Worm (Caenorhabditis elegans) whole organism, L3 larva: Measurements from ENCODE around the gene F36F12.2.

Experiments used
- R02D3.7 ChIP-seq: fragments of 150-350 bp; optimal IDR thresholded peaks from 2 replicates; lab custom pipeline; 2014; ENCODE audit warnings: missing biosample characterization, missing genetic modification characterization
- ama-1 ChIP-seq: fragments of 150-350 bp; optimal IDR thresholded peaks from 2 replicates; lab custom pipeline; 2018
- ceh-16 ChIP-seq: sonication (generic microtip); optimal IDR thresholded peaks from 2 replicates; lab custom pipeline; 2017; ENCODE audit warnings: missing biosample characterization, missing genetic modification characterization
- ceh-28 ChIP-seq: fragments of 150-350 bp; optimal IDR thresholded peaks from 2 replicates; lab custom pipeline; 2014; ENCODE audit warnings: missing biosample characterization, missing genetic modification reagents, missing genetic modification characterization
- ceh-82 ChIP-seq: fragments of 150-350 bp; optimal IDR thresholded peaks from 2 replicates; lab custom pipeline; 2014; ENCODE audit warnings: missing biosample characterization, missing genetic modification characterization
- daf-12 ChIP-seq: fragments of 150-350 bp; optimal IDR thresholded peaks from 2 replicates; lab custom pipeline; 2014; ENCODE audit warnings: missing biosample characterization, missing genetic modification reagents, missing genetic modification characterization
- egl-27 ChIP-seq: sonication (generic microtip); optimal IDR thresholded peaks from 4 replicates; lab custom pipeline; 2017; ENCODE audit warnings: missing biosample characterization, missing genetic modification reagents, missing genetic modification characterization
- egl-5 ChIP-seq: fragments of 150-350 bp; optimal IDR thresholded peaks from 2 replicates; lab custom pipeline; 2017; ENCODE audit warnings: missing biosample characterization, missing genetic modification reagents, missing genetic modification characterization, inconsistent platforms
- elt-1 ChIP-seq: fragments of 150-350 bp; optimal IDR thresholded peaks from 2 replicates; lab custom pipeline; 2014; ENCODE audit warnings: missing biosample characterization, missing genetic modification characterization
- elt-2 ChIP-seq: sonication (generic microtip); optimal IDR thresholded peaks from 2 replicates; lab custom pipeline; 2016; ENCODE audit warnings: missing genetic modification reagents, mild to moderate bottlenecking, missing genetic modification characterization, missing compliant biosample characterization
- eor-1 ChIP-seq, 2 experiments: fragments of 150-350 bp; optimal IDR thresholded peaks; 2 replicates each; lab custom pipeline; 2014 to 2018; ENCODE audit warnings: missing biosample characterization in 2 of 2, missing genetic modification characterization in 2 of 2
- fkh-10 ChIP-seq: sonication (generic microtip); optimal IDR thresholded peaks from 2 replicates; lab custom pipeline; 2017; ENCODE audit warnings: missing biosample characterization, missing genetic modification reagents, missing genetic modification characterization
- hmg-11 ChIP-seq: sonication (generic microtip); optimal IDR thresholded peaks from 2 replicates; lab custom pipeline; 2016; ENCODE audit warnings: missing genetic modification characterization, missing compliant biosample characterization
- jun-1 ChIP-seq: fragments of 150-350 bp; optimal IDR thresholded peaks from 2 replicates; lab custom pipeline; 2014; ENCODE audit warnings: missing biosample characterization, missing genetic modification reagents, missing genetic modification characterization
- lin-15B ChIP-seq: fragments of 150-350 bp; optimal IDR thresholded peaks from 2 replicates; lab custom pipeline; 2014; ENCODE audit warnings: missing biosample characterization, missing genetic modification characterization
- lin-39 ChIP-seq: fragments of 150-350 bp; optimal IDR thresholded peaks from 2 replicates; lab custom pipeline; 2018; ENCODE audit warnings: missing biosample characterization, missing genetic modification reagents, missing genetic modification characterization
- lsy-12 ChIP-seq: sonication (generic microtip); optimal IDR thresholded peaks from 2 replicates; lab custom pipeline; 2016; ENCODE audit warnings: mild to moderate bottlenecking, missing genetic modification characterization, missing compliant biosample characterization
- mdl-1 ChIP-seq: fragments of 150-350 bp; optimal IDR thresholded peaks from 2 replicates; lab custom pipeline; 2014; ENCODE audit warnings: missing biosample characterization, missing genetic modification characterization
- mml-1 ChIP-seq: fragments of 150-350 bp; sonication (generic microtip); optimal IDR thresholded peaks from 3 replicates; lab custom pipeline; 2014; ENCODE audit warnings: missing biosample characterization, missing genetic modification characterization
- nfya-1 ChIP-seq: sonication (generic microtip); optimal IDR thresholded peaks from 2 replicates; lab custom pipeline; 2017; ENCODE audit warnings: missing genetic modification characterization, mild to moderate bottlenecking, missing compliant biosample characterization, antibody characterized with exemption, moderate library complexity; ENCODE audit not compliant: insufficient read depth
- nhr-23 ChIP-seq: fragments of 150-350 bp; optimal IDR thresholded peaks from 2 replicates; lab custom pipeline; 2014; ENCODE audit warnings: missing biosample characterization, missing genetic modification reagents, missing genetic modification characterization
- nhr-237 ChIP-seq: fragments of 150-350 bp; optimal IDR thresholded peaks from 2 replicates; lab custom pipeline; 2014; ENCODE audit warnings: missing biosample characterization, missing genetic modification characterization
- nhr-25 ChIP-seq: sonication (generic microtip); optimal IDR thresholded peaks from 2 replicates; lab custom pipeline; 2017; ENCODE audit warnings: missing biosample characterization, missing genetic modification characterization
- nhr-43 ChIP-seq: sonication (generic microtip); optimal IDR thresholded peaks from 2 replicates; lab custom pipeline; 2016; ENCODE audit warnings: mild to moderate bottlenecking, missing genetic modification characterization, missing compliant biosample characterization; ENCODE audit not compliant: poor library complexity, severe bottlenecking
- nhr-67 ChIP-seq: fragments of 150-350 bp; optimal IDR thresholded peaks from 2 replicates; lab custom pipeline; 2014; ENCODE audit warnings: missing biosample characterization, missing genetic modification characterization
- nhr-76 ChIP-seq: fragments of 150-350 bp; sonication (generic microtip); optimal IDR thresholded peaks from 5 replicates; lab custom pipeline; 2014; ENCODE audit warnings: missing biosample characterization, missing genetic modification characterization
- pha-4 ChIP-seq: fragments of 150-350 bp; optimal IDR thresholded peaks from 2 replicates; lab custom pipeline; 2014; ENCODE audit warnings: missing biosample characterization, missing genetic modification reagents, missing genetic modification characterization
- pqm-1 ChIP-seq: fragments of 150-350 bp; optimal IDR thresholded peaks from 2 replicates; lab custom pipeline; 2017; ENCODE audit warnings: missing biosample characterization, missing genetic modification characterization, inconsistent platforms
- sea-2 ChIP-seq: fragments of 150-350 bp; sonication (generic microtip); optimal IDR thresholded peaks from 4 replicates; lab custom pipeline; 2014; ENCODE audit warnings: missing biosample characterization, missing genetic modification reagents, missing genetic modification characterization
- skn-1 ChIP-seq: fragments of 150-350 bp; optimal IDR thresholded peaks from 2 replicates; lab custom pipeline; 2014; ENCODE audit warnings: missing biosample characterization, missing genetic modification characterization
- snpc-4 ChIP-seq: fragments of 150-350 bp; optimal IDR thresholded peaks from 2 replicates; lab custom pipeline; 2014; ENCODE audit warnings: missing biosample characterization, missing genetic modification characterization
- tbx-2 ChIP-seq: sonication (generic microtip); optimal IDR thresholded peaks from 2 replicates; lab custom pipeline; 2016; ENCODE audit warnings: mild to moderate bottlenecking, missing genetic modification characterization, missing compliant biosample characterization
- unc-39 ChIP-seq: sonication (generic microtip); optimal IDR thresholded peaks from 4 replicates; lab custom pipeline; 2017; ENCODE audit warnings: missing biosample characterization, missing genetic modification characterization
- ztf-4 ChIP-seq: fragments of 150-350 bp; optimal IDR thresholded peaks from 2 replicates; lab custom pipeline; 2014; ENCODE audit warnings: missing biosample characterization, missing genetic modification characterization

Gene F36F12.2

DNA sequence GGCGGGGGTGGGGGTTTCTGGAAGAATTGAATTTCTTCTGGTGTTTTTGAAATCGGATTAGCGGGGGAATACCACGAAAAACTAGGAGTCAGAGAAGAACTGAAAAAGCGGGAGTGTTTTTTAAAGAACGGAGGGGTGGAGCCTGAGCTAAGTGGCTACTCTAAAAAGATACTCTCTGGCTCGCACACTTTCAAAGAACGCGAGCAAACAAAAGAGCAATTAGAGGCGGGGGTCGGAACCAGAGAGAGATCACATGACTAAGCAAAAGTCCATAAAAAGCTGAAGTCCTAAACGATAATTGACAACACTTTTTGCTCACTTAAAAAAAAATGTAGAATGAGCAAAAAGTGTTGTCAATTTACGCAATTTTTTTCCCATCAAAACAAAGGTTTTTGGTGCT lies 39.2 kb upstream of the F36F12.2 start:
- TF ChIP-seq skn-1 (tag; lab: Kevin White, UChicago) (no peak), nfya-1 (tag; lab: Kevin White, UChicago) (peak; percentile 35), lin-39 (tag; lab: Kevin White, UChicago) (peak; percentile 56), elt-1 (no peak)

DNA sequence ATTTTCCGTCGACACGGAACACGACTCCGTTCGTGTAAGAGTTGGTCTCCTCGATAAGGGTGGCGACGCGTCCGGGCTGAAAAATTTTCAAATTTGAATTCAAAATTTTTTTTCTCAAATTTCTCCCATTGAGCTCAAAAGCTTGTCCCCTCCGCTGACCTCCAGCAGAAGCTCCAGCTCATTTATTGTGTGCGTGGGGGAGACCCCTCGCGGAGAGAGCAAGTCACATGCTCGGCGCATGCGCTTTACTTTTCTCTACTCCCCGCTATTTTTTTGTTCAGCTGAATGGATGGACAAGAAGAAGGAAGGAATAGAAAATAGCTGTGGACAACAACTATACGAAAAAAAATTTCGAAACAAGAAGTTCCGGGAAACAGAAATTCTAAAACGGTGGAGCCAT lies 38.4 kb upstream of the F36F12.2 start:
- TF ChIP-seq nfya-1 (tag; lab: Kevin White, UChicago) (peak; percentile 86), lin-39 (tag; lab: Kevin White, UChicago) (peak; percentile 74), ceh-82 (tag; lab: Kevin White, UChicago) (no peak), daf-12 (tag; lab: Kevin White, UChicago) (no peak), pqm-1 (peak; percentile 11), nhr-76 (no peak), mml-1 (tag; lab: Kevin White, UChicago) (peak; percentile 93), nhr-43 (tag; lab: Kevin White, UChicago) (no peak), egl-5 (peak; percentile 42), nhr-237 (tag; lab: Kevin White, UChicago) (no peak), ztf-4 (no peak), tbx-2 (tag; lab: Kevin White, UChicago) (peak; percentile 7), mdl-1 (tag; lab: Kevin White, UChicago) (peak; percentile 49), elt-2 (tag; lab: Kevin White, UChicago) (peak; percentile 5), jun-1 (tag; lab: Kevin White, UChicago) (peak; percentile 28), fkh-10 (GFP tag; lab: Kevin White, UChicago) (peak; percentile 68), elt-1 (no peak), nhr-67 (tag; lab: Kevin White, UChicago) (no peak), ama-1 (lab: Kevin White, UChicago) (no peak), egl-27 (tag; lab: Kevin White, UChicago) (no peak), snpc-4 (tag; lab: Kevin White, UChicago) (peak; percentile 50), pha-4 (tag; lab: Kevin White, UChicago) (peak; percentile 50), eor-1 (tag; optimal IDR thresholded peaks at IDR 0.05; lab: Kevin White, UChicago) (no peak), hmg-11 (tag; lab: Kevin White, UChicago) (peak; percentile 80), nhr-23 (no peak), ceh-28 (no peak)

DNA sequence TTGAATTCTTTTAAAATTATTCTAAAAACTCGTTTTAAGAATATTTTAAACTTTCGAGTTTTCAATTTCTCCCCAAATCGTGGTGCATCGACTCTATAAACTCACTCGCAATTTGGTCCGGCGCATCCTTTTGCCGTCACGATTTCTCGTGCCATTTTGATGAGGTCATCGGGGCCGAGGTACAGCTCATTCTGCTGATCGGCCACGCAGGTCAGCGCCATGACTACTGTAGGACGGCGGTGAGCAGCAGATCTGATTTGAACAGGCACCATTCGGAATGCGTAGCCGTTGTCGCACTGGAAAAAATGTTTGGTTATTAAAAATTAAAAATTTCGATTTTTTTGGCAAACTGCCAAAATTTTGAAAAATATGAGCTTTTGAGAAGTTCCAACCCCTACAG lies 37.6 kb upstream of the F36F12.2 start:
- TF ChIP-seq ama-1 (lab: Kevin White, UChicago) (no peak), sea-2 (GFP tag; lab: Kevin White, UChicago) (no peak), hmg-11 (tag; lab: Kevin White, UChicago) (peak; percentile 12)

DNA sequence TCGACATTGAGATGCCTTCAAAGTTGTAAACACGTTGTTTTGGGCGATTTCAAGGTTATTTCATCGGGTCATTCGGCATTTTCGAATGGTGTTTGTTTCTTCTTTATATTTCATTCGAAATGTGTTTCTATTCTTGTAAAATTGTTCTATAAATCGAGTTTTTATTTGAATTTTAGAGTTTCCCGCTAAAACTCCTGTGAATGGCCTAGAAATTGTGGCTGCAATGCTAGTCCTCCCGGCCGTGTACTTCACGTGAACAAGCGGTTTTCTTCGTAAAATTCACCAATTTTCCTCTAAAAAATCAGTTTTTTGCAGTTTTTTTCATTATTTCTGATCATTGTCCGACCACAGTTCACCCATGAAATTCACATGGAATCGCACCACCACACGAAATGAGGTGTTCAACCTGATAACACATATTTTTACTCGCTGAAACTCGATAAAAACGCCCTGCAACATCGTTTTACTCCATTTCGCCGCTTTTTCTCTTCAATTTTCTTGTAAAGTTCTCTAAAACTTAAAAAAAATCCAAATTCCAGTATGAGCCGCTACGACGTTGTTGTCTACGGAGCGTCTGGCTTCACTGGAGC lies 32.0 kb upstream of the F36F12.2 start, which contains the start of gene ldp-1:
ldp-1 (plus strand) TSS at position 540 of the 590 bp plus-strand sequence.
- peak in 1 of 2 experiments; percentile 44 for TF ChIP-seq eor-1 (tag; optimal IDR thresholded peaks at IDR 0.05; lab: Kevin White, UChicago)
- no peak for TF ChIP-seq unc-39 (tag; lab: Kevin White, UChicago)
- TF ChIP-seq fkh-10 (GFP tag; lab: Kevin White, UChicago): peak; percentile 4
- peak; percentile 73 for TF ChIP-seq lin-15B (tag; lab: Kevin White, UChicago)
- TF ChIP-seq ceh-82 (tag; lab: Kevin White, UChicago): no peak
- TF ChIP-seq nhr-23: peak; percentile 55
- no peak for TF ChIP-seq ceh-16
- TF ChIP-seq pqm-1: peak; percentile 25
- no peak for TF ChIP-seq daf-12 (tag; lab: Kevin White, UChicago)
- TF ChIP-seq nhr-43 (tag; lab: Kevin White, UChicago): peak; percentile 83
- peak; percentile 6 for TF ChIP-seq R02D3.7 (tag; lab: Kevin White, UChicago)
- TF ChIP-seq ama-1 (lab: Kevin White, UChicago): no peak
- TF ChIP-seq snpc-4 (tag; lab: Kevin White, UChicago): peak; percentile 30
- peak; percentile 66 for TF ChIP-seq lsy-12 (tag; lab: Kevin White, UChicago)
- TF ChIP-seq nfya-1 (tag; lab: Kevin White, UChicago): peak; percentile 65
- TF ChIP-seq pha-4 (tag; lab: Kevin White, UChicago): peak; percentile 57
- TF ChIP-seq nhr-25 (tag; lab: Kevin White, UChicago): peak; percentile 32
